Worm (Caenorhabditis elegans) whole organism, L2 larva: Measurements from ENCODE around the gene aqp-4.

ENCODE experiments used
- ama-1 ChIP-seq: fragments of 150-350 bp; optimal IDR thresholded peaks from 2 replicates; lab custom pipeline; 2018; ENCODE audit warnings: inconsistent platforms
- dmd-4 ChIP-seq: sonication (generic microtip); optimal IDR thresholded peaks from 2 replicates; lab custom pipeline; 2017; ENCODE audit warnings: missing biosample characterization, missing genetic modification characterization
- egl-27 ChIP-seq: sonication (generic microtip); optimal IDR thresholded peaks from 3 replicates; lab custom pipeline; 2017; ENCODE audit warnings: missing biosample characterization, missing genetic modification reagents, missing genetic modification characterization
- fos-1 ChIP-seq: fragments of 150-350 bp; optimal IDR thresholded peaks from 2 replicates; lab custom pipeline; 2014; ENCODE audit warnings: missing biosample characterization, missing genetic modification characterization
- mab-5 ChIP-seq: fragments of 150-350 bp; optimal IDR thresholded peaks from 2 replicates; lab custom pipeline; 2014; ENCODE audit warnings: missing biosample characterization, missing genetic modification characterization
- mbf-1 ChIP-seq: sonication (generic microtip); optimal IDR thresholded peaks from 2 replicates; lab custom pipeline; 2017; ENCODE audit warnings: missing biosample characterization, missing genetic modification characterization
- unc-55 ChIP-seq: fragments of 150-350 bp; sonication (generic microtip); optimal IDR thresholded peaks from 3 replicates; lab custom pipeline; 2014; ENCODE audit warnings: missing biosample characterization, missing genetic modification reagents, missing genetic modification characterization
- ztf-11 ChIP-seq: sonication (generic microtip); optimal IDR thresholded peaks from 2 replicates; lab custom pipeline; 2017; ENCODE audit warnings: missing biosample characterization, missing genetic modification characterization

ce11 chrV:9733920-9734454, 3.4 kb upstream of the aqp-4 start, which contains the start of gene cal-7:
- TF ChIP-seq mab-5 (tag; lab: Kevin White, UChicago) (no peak), ztf-11 (tag; lab: Kevin White, UChicago) (no peak), egl-27 (no peak), unc-55 (GFP tag; lab: Kevin White, UChicago) (no peak), ama-1 (lab: Kevin White, UChicago) (no peak), mbf-1 (tag; lab: Kevin White, UChicago) (no peak), fos-1 (tag; lab: Kevin White, UChicago) (no peak), dmd-4 (no peak)
